Worm (Caenorhabditis elegans): ENCODE measurements around the gene C25G4.8.

The C25G4.8 gene

DNA sequence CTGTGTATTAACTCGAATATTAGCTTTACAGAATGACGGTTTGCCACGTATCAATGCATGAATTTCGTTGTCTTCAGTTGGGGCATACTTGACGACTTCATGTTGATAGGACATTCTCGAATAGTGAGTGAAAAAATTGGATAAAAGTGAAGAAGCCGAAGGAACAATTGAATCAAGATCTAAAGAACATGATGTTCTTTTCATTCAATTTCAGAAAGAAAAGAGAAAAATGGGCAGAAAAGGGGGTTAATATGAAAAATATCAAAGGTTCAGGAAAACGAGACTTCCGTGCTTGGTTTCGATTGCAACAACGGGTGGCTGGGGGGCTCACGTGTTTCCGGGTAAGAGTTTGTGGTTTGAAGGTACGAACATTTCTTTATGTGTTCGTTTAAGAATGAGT lies 48.7 kb downstream of the C25G4.8 start:
- TF ChIP-seq madf-2 (tag; optimal IDR thresholded peaks at IDR 0.05) (no peak), elt-4 (tag; optimal IDR thresholded peaks at IDR 0.05) (no peak), ets-4 (tag; optimal IDR thresholded peaks at IDR 0.05) (no peak), zip-5 (tag; optimal IDR thresholded peaks at IDR 0.05) (no peak), ceh-6 (GFP tag; optimal IDR thresholded peaks at IDR 0.05) (no peak), unc-3 (GFP tag; conservative IDR thresholded peaks at IDR 0.05) (no peak), unc-3 (tag; optimal IDR thresholded peaks at IDR 0.05) (no peak), tbx-2 (tag; optimal IDR thresholded peaks at IDR 0.05) (no peak), fkh-6 (tag; optimal IDR thresholded peaks at IDR 0.05) (no peak), pat-9 (tag; optimal IDR thresholded peaks at IDR 0.05) (no peak), hlh-30 (tag; optimal IDR thresholded peaks at IDR 0.05; ENCODE audit: insufficient read depth) (no peak), lim-6 (tag; optimal IDR thresholded peaks at IDR 0.05) (no peak), ceh-9 (tag; optimal IDR thresholded peaks at IDR 0.05) (no peak), unc-86 (tag; optimal IDR thresholded peaks at IDR 0.05) (no peak), ceh-34 (tag; optimal IDR thresholded peaks at IDR 0.05) (no peak), unc-42 (tag; optimal IDR thresholded peaks at IDR 0.05) (no peak), ceh-31 (tag; optimal IDR thresholded peaks at IDR 0.05) (no peak), che-1 (tag; optimal IDR thresholded peaks at IDR 0.05) (no peak)

- TF ChIP-seq pha-2 (tag; optimal IDR thresholded peaks at IDR 0.05), result no peak
- TF ChIP-seq sox-2 (GFP tag; IDR thresholded peaks at IDR 0.05), result no peak
- TF ChIP-seq C38D4.7 (GFP tag; optimal IDR thresholded peaks at IDR 0.05), result no peak
- TF ChIP-seq rnt-1 (tag; optimal IDR thresholded peaks at IDR 0.05), result no peak
Observed at ce11 chrIV:12410167-12410566, 53.1 kb downstream of the C25G4.8 start, which contains the start of gene acl-13. TSS of gene acl-13 (plus strand) at chrIV:12410467.
